Worm (Caenorhabditis elegans) whole organism, L4 larva: ENCODE data around the gene tbc-3.
A peak's percentile ranks its signal among the peaks of the same experiment; 100 is the strongest.
"Not testable (repeated sequence)": the region's sequence is repeated elsewhere in the genome, so short reads cannot be mapped to it uniquely, and the experiment has no call there.

Experiments
- F10B5.3 ChIP-seq: sonication (generic microtip); optimal IDR thresholded peaks from 2 replicates; lab custom pipeline; 2016; ENCODE audit warnings: mild to moderate bottlenecking, missing genetic modification characterization, missing compliant biosample characterization
- F26F4.8 ChIP-seq: fragments of 200-800 bp; sonication (Bioruptor generic); conservative IDR thresholded peaks from 2 replicates; pipeline ENCODE4 v1.3.6; 2022; ENCODE audit warnings: missing genetic modification characterization, missing compliant biosample characterization
- F44E2.7 ChIP-seq: fragments of 200-800 bp; sonication (Bioruptor generic); IDR thresholded peaks from 2 replicates; pipeline ENCODE4 v2.1.2; 2022; ENCODE audit warnings: missing genetic modification characterization, missing compliant biosample characterization
- T26A8.4 ChIP-seq: fragments of 200-800 bp; sonication (Bioruptor generic); IDR thresholded peaks from 2 replicates; pipeline ENCODE4 v1.3.6; 2022; ENCODE audit warnings: missing genetic modification characterization, missing compliant biosample characterization
- Y48G9A.11 ChIP-seq: fragments of 200-800 bp; sonication (Bioruptor generic); IDR thresholded peaks from 2 replicates; pipeline ENCODE4 v1.3.6; 2022; ENCODE audit warnings: missing genetic modification reagents, missing genetic modification characterization, missing compliant biosample characterization
- Y5F2A.4 ChIP-seq: fragments of 200-800 bp; sonication (Bioruptor generic); optimal IDR thresholded peaks from 2 replicates; lab custom pipeline; 2018; ENCODE audit warnings: mild to moderate bottlenecking, missing genetic modification characterization, missing compliant biosample characterization
- Y75B8A.6 ChIP-seq: fragments of 200-800 bp; sonication (Bioruptor generic); IDR thresholded peaks from 2 replicates; pipeline ENCODE4 v1.3.6; 2022; ENCODE audit warnings: missing genetic modification reagents, missing genetic modification characterization, missing compliant biosample characterization
- aha-1 ChIP-seq: fragments of 150-350 bp; peaks from one replicate; lab custom pipeline; 2014; ENCODE audit warnings: missing biosample characterization, missing genetic modification characterization
- ceh-44 ChIP-seq: fragments of 200-800 bp; sonication (Bioruptor generic); IDR thresholded peaks from 2 replicates; pipeline ENCODE4 v1.3.6; 2022; ENCODE audit warnings: missing genetic modification reagents, missing genetic modification characterization, missing compliant biosample characterization
- ctbp-1 ChIP-seq: fragments of 200-800 bp; sonication (Bioruptor generic); IDR thresholded peaks from 2 replicates; pipeline ENCODE4 v1.3.6; 2022; ENCODE audit warnings: missing genetic modification reagents, missing genetic modification characterization, missing compliant biosample characterization
- daf-12 ChIP-seq: fragments of 150-350 bp; optimal IDR thresholded peaks from 2 replicates; lab custom pipeline; 2014; ENCODE audit warnings: missing biosample characterization, missing genetic modification reagents, missing genetic modification characterization
- daf-16 ChIP-seq, 3 experiments: sonication (generic microtip); optimal IDR thresholded peaks; 2 replicates each; lab custom pipeline; 2016 to 2017; ENCODE audit warnings: missing genetic modification characterization in 3 of 3, missing genetic modification reagents in 3 of 3, mild to moderate bottlenecking in 2 of 3, missing compliant biosample characterization in 2 of 3, missing biosample characterization in 1 of 3, moderate library complexity in 1 of 3
- dmd-6 ChIP-seq: fragments of 200-800 bp; sonication (Bioruptor generic); IDR thresholded peaks from 2 replicates; pipeline ENCODE4 v1.3.6; 2022; ENCODE audit warnings: missing genetic modification reagents, missing genetic modification characterization, missing compliant biosample characterization
- dmd-8 ChIP-seq: fragments of 200-800 bp; sonication (Bioruptor generic); IDR thresholded peaks from 2 replicates; pipeline ENCODE4 v1.3.6; 2022; ENCODE audit warnings: missing genetic modification characterization, missing compliant biosample characterization
- egl-43 ChIP-seq: fragments of 200-800 bp; sonication (Bioruptor generic); IDR thresholded peaks from 2 replicates; pipeline ENCODE4 v1.3.6; 2022; ENCODE audit warnings: missing genetic modification reagents, missing genetic modification characterization, missing compliant biosample characterization
- fkh-10 ChIP-seq: fragments of 150-350 bp; optimal IDR thresholded peaks from 2 replicates; lab custom pipeline; 2014; ENCODE audit warnings: missing biosample characterization, missing genetic modification reagents, missing genetic modification characterization
- gei-8 ChIP-seq: fragments of 200-800 bp; sonication (Bioruptor generic); optimal IDR thresholded peaks from 2 replicates; lab custom pipeline; 2018; ENCODE audit warnings: mild to moderate bottlenecking, missing genetic modification characterization, missing compliant biosample characterization
- hlh-30 ChIP-seq: sonication (generic microtip); optimal IDR thresholded peaks from 2 replicates; lab custom pipeline; 2017; ENCODE audit warnings: antibody characterized with exemption, mild to moderate bottlenecking, missing genetic modification characterization, missing compliant biosample characterization; ENCODE audit not compliant: insufficient read depth
- hmg-1.1 ChIP-seq: fragments of 200-800 bp; sonication (Bioruptor generic); IDR thresholded peaks from 2 replicates; pipeline ENCODE4 v1.3.6; 2022; ENCODE audit warnings: missing genetic modification reagents, missing genetic modification characterization, missing compliant biosample characterization
- jun-1 ChIP-seq: fragments of 150-350 bp; optimal IDR thresholded peaks from 2 replicates; lab custom pipeline; 2014; ENCODE audit warnings: missing biosample characterization, missing genetic modification reagents, missing genetic modification characterization
- lin-15B ChIP-seq: fragments of 150-350 bp; sonication (generic microtip); optimal IDR thresholded peaks from 3 replicates; lab custom pipeline; 2014; ENCODE audit warnings: missing biosample characterization, missing genetic modification characterization
- lir-3 ChIP-seq: sonication (generic microtip); optimal IDR thresholded peaks from 2 replicates; lab custom pipeline; 2016; ENCODE audit warnings: mild to moderate bottlenecking, missing genetic modification characterization, missing compliant biosample characterization
- lsy-2 ChIP-seq, 2 experiments: fragments of 150-350 bp in 1 of 2; sonication (generic microtip) in 1 of 2; optimal IDR thresholded peaks; 2 replicates each; lab custom pipeline; 2014 to 2017; ENCODE audit warnings: missing biosample characterization in 2 of 2, missing genetic modification characterization in 2 of 2
- madf-5 ChIP-seq, 2 experiments: fragments of 200-800 bp; sonication (Bioruptor generic); IDR thresholded peaks; 2 replicates each; pipeline ENCODE4 v1.3.6; 2022; ENCODE audit warnings: missing compliant biosample characterization in 2 of 2, missing genetic modification characterization in 2 of 2
- mxl-3 ChIP-seq: fragments of 200-800 bp; sonication (Bioruptor generic); optimal IDR thresholded peaks from 2 replicates; lab custom pipeline; 2018; ENCODE audit warnings: mild to moderate bottlenecking, missing genetic modification characterization, missing compliant biosample characterization
- nhr-10 ChIP-seq: fragments of 150-350 bp; optimal IDR thresholded peaks from 2 replicates; lab custom pipeline; 2014; ENCODE audit warnings: missing biosample characterization, missing genetic modification characterization
- nhr-111 ChIP-seq: fragments of 200-800 bp; sonication (Bioruptor generic); optimal IDR thresholded peaks from 2 replicates; lab custom pipeline; 2018; ENCODE audit warnings: mild to moderate bottlenecking, missing genetic modification characterization, missing compliant biosample characterization
- nhr-42 ChIP-seq: fragments of 200-800 bp; sonication (Bioruptor generic); IDR thresholded peaks from 2 replicates; pipeline ENCODE4 v1.3.6; 2022; ENCODE audit warnings: missing genetic modification characterization, missing compliant biosample characterization
- nhr-48 ChIP-seq: sonication (generic microtip); optimal IDR thresholded peaks from 2 replicates; lab custom pipeline; 2016; ENCODE audit warnings: mild to moderate bottlenecking, missing genetic modification characterization, missing compliant biosample characterization
- pha-4 ChIP-seq, 2 experiments: fragments of 150-350 bp in 1 of 2; fragments of 200-800 bp in 1 of 2; sonication (Bioruptor generic) in 1 of 2; IDR thresholded peaks in 1 of 2; optimal IDR thresholded peaks in 1 of 2; 2 replicates each; pipeline versions ENCODE4 v1.3.6 to Lab custom; 2014 to 2022; ENCODE audit warnings: missing genetic modification characterization in 2 of 2, missing genetic modification reagents in 2 of 2, missing biosample characterization in 1 of 2, missing compliant biosample characterization in 1 of 2
- sdz-12 ChIP-seq: fragments of 200-800 bp; sonication (Bioruptor generic); optimal IDR thresholded peaks from 2 replicates; lab custom pipeline; 2018; ENCODE audit warnings: mild to moderate bottlenecking, missing genetic modification characterization, missing compliant biosample characterization
- snpc-1.2 ChIP-seq: fragments of 200-800 bp; sonication (Bioruptor generic); IDR thresholded peaks from 2 replicates; pipeline ENCODE4 v1.3.6; 2022; ENCODE audit warnings: missing genetic modification reagents, missing genetic modification characterization, missing compliant biosample characterization
- spr-3 ChIP-seq: fragments of 200-800 bp; sonication (Bioruptor generic); optimal IDR thresholded peaks from 2 replicates; lab custom pipeline; 2018; ENCODE audit warnings: mild to moderate bottlenecking, missing genetic modification characterization, missing compliant biosample characterization
- vab-7 ChIP-seq: fragments of 200-800 bp; sonication (Bioruptor generic); IDR thresholded peaks from 2 replicates; pipeline ENCODE4 v1.3.6; 2022; ENCODE audit warnings: missing genetic modification reagents, missing genetic modification characterization, missing compliant biosample characterization
- zfp-3 ChIP-seq: fragments of 200-800 bp; sonication (Bioruptor generic); conservative IDR thresholded peaks from 2 replicates; pipeline ENCODE4 v1.3.6; 2022; ENCODE audit warnings: missing genetic modification reagents, missing genetic modification characterization, missing compliant biosample characterization
- ztf-7 ChIP-seq: fragments of 150-350 bp; optimal IDR thresholded peaks from 2 replicates; lab custom pipeline; 2014; ENCODE audit warnings: missing biosample characterization, missing genetic modification characterization

Gene tbc-3

ce11 chrIV:9889857-9890256 lies 9.0 kb upstream of the tbc-3 start, which contains the start of gene ttbk-3:
ttbk-3 (minus strand) TSS chrIV:9889957.
- no peak for TF ChIP-seq nhr-111
- no peak for TF ChIP-seq dmd-8
- TF ChIP-seq sdz-12, result no peak
- TF ChIP-seq nhr-10, result no peak
- no peak for TF ChIP-seq zfp-3
- TF ChIP-seq snpc-1.2 (GFP tag; lab: Robert Waterston, UW), result no peak
- no peak for TF ChIP-seq hlh-30 (tag; lab: Kevin White, UChicago)
- TF ChIP-seq T26A8.4 (GFP tag; lab: Robert Waterston, UW), result no peak
- TF ChIP-seq ztf-7, result no peak
- TF ChIP-seq lir-3 (tag; lab: Kevin White, UChicago), result no peak
- TF ChIP-seq lin-15B (tag; lab: Kevin White, UChicago), result no peak
- TF ChIP-seq daf-12 (tag; lab: Kevin White, UChicago), result no peak
- no peak for TF ChIP-seq ctbp-1
- no peak for TF ChIP-seq nhr-42 (GFP tag; lab: Robert Waterston, UW)
- TF ChIP-seq madf-5 (GFP tag; IDR thresholded peaks at IDR 0.05; lab: Robert Waterston, UW), result no peak

ce11 chrIV:9891938-9892337 lies 6.9 kb upstream of the tbc-3 start, which contains the start of gene F32B6.4:
F32B6.4 (minus strand) TSS chrIV:9892038.
- no peak for TF ChIP-seq F44E2.7 (GFP tag; lab: Robert Waterston, UW)
- TF ChIP-seq fkh-10 (GFP tag; lab: Kevin White, UChicago), result no peak
- TF ChIP-seq Y48G9A.11 (GFP tag; lab: Robert Waterston, UW), result no peak
- TF ChIP-seq Y75B8A.6 (GFP tag; lab: Robert Waterston, UW), result no peak
- TF ChIP-seq gei-8 (GFP tag; lab: Kevin White, UChicago), result no peak
- TF ChIP-seq daf-16 (GFP tag; optimal IDR thresholded peaks at IDR 0.05; lab: Kevin White, UChicago), result no peak
- TF ChIP-seq daf-16 (tag; optimal IDR thresholded peaks at IDR 0.05; lab: Kevin White, UChicago), result no peak
- no peak for TF ChIP-seq hmg-1.1
- TF ChIP-seq nhr-48 (tag; lab: Kevin White, UChicago), result no peak
- no peak for TF ChIP-seq vab-7 (GFP tag; lab: Robert Waterston, UW)
- no peak for TF ChIP-seq mxl-3 (GFP tag; lab: Kevin White, UChicago)
- no peak for TF ChIP-seq spr-3 (GFP tag; lab: Kevin White, UChicago)
- TF ChIP-seq jun-1 (tag; lab: Kevin White, UChicago), result no peak
- no peak for TF ChIP-seq egl-43
- no peak for TF ChIP-seq Y5F2A.4
- TF ChIP-seq F10B5.3 (tag; lab: Kevin White, UChicago), result no peak
- TF ChIP-seq lsy-2 (tag; optimal IDR thresholded peaks at IDR 0.05; lab: Kevin White, UChicago), result no peak
- TF ChIP-seq pha-4 (GFP tag; IDR thresholded peaks at IDR 0.05; lab: Robert Waterston, UW), result no peak
- TF ChIP-seq pha-4 (tag; optimal IDR thresholded peaks at IDR 0.05; lab: Kevin White, UChicago), result no peak
- TF ChIP-seq aha-1 (tag; lab: Kevin White, UChicago), result no peak

ce11 chrIV:9893649-9894048 lies 5.2 kb upstream of the tbc-3 start, which contains the start of gene sss-1:
sss-1 (minus strand) TSS chrIV:9893749.
- not testable (repeated sequence) for TF ChIP-seq ceh-44 (GFP tag; lab: Robert Waterston, UW); egl-43; dmd-6 (GFP tag; lab: Robert Waterston, UW)

ce11 chrIV:9894331-9894730 lies 4.5 kb upstream of the tbc-3 start, which contains the start of gene msp-77:
msp-77 (plus strand) TSS chrIV:9894631.
- 0 out of 2 replicates have a peak, but pooled peaks have one; percentile 57 for TF ChIP-seq F26F4.8 (GFP tag; lab: Robert Waterston, UW)
